Fruit fly (Drosophila melanogaster): ENCODE data around the gene nSyb.

nSyb gene

DNA sequence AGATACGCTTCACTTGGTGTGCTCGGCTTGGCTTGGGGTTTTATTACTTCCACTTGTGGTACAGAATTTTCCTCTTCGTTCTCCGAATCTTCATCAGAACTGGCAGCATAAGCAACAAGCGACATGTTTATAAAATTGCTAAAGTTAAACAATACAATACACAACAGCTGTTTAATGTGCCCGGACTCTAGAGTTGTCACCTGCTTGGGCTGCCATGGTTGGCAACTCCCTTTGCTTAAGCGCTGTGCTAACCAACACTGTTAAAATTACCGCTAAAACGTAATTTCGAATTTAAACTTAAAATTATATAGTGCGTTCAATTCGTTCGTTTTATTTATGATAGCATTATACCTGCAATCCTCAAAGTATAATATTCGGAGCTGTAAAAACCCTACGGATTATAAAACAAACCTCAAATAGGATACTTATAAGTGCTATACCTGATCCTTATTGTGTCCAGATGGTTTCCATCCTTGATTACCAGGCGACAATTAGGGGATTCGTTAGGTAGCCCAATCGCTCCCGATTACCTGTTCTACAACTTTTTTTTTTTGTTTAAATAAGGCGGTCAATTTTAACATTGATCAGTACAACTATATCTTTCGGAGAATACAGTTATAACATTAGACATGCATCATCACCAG, 9.8 kb upstream of the nSyb start, which contains the start of the genes CG17249 and Bro (continued):
- TF ChIP-seq CG5953 (GFP tag; IDR thresholded peaks at IDR 0.05) (no peak), pum (GFP tag; optimal IDR thresholded peaks at IDR 0.05) (no peak), CG17568 (GFP tag; optimal IDR thresholded peaks at IDR 0.05) (no peak), croc (GFP tag; conservative IDR thresholded peaks at IDR 0.05) (no peak), CG8924 (tag; optimal IDR thresholded peaks at IDR 0.05) (peak; percentile 37), Ets97D (GFP tag; optimal IDR thresholded peaks at IDR 0.05) (peak; percentile 78), CG10431 (GFP tag; optimal IDR thresholded peaks at IDR 0.05) (no peak), sisA (GFP tag; IDR thresholded peaks at IDR 0.05) (no peak), grau (tag; optimal IDR thresholded peaks at IDR 0.05) (peak; percentile 13), CG1233 (GFP tag; optimal IDR thresholded peaks at IDR 0.05) (no peak), trh (GFP tag; optimal IDR thresholded peaks at IDR 0.05) (no peak), btn (GFP tag; optimal IDR thresholded peaks at IDR 0.05) (no peak), CG3726 (GFP tag; IDR thresholded peaks at IDR 0.05) (no peak), sima (GFP tag; optimal IDR thresholded peaks at IDR 0.05) (no peak), CG33213 (GFP tag; optimal IDR thresholded peaks at IDR 0.05) (peak; percentile 38), C15 (GFP tag; IDR thresholded peaks at IDR 0.05) (0 out of 3 replicates have a peak, but pooled peaks have one; percentile 11), Meics (GFP tag; optimal IDR thresholded peaks at IDR 0.05) (peak; percentile 87), CG32767 (GFP tag; IDR thresholded peaks at IDR 0.05) (0 out of 2 replicates have a peak, but pooled peaks have one; percentile 11), gcm2 (GFP tag; optimal IDR thresholded peaks at IDR 0.05) (peak; percentile 12), CG3065 (GFP tag; optimal IDR thresholded peaks at IDR 0.05) (no peak), Pdp1 (GFP tag; optimal IDR thresholded peaks at IDR 0.05) (peak in 1 of 2 experiments; percentile 62), CG3838 (GFP tag; optimal IDR thresholded peaks at IDR 0.05) (peak; percentile 53), klu (GFP tag; IDR thresholded peaks at IDR 0.05) (no peak), CG2678 (tag; optimal IDR thresholded peaks at IDR 0.05) (no peak), Doc3 (GFP tag; IDR thresholded peaks at IDR 0.05; ENCODE audit: partially characterized antibody) (0 out of 3 replicates have a peak, but pooled peaks have one; percentile 21), bbx (GFP tag; IDR thresholded peaks at IDR 0.05; ENCODE audit: partially characterized antibody) (no peak), CG6765 (GFP tag; optimal IDR thresholded peaks at IDR 0.05) (no peak), CG8388 (GFP tag; optimal IDR thresholded peaks at IDR 0.05) (peak; percentile 92), slbo (GFP tag; IDR thresholded peaks at IDR 0.05) (peak; percentile 75), ewg (GFP tag; optimal IDR thresholded peaks at IDR 0.05) (no peak), shn (GFP tag; optimal IDR thresholded peaks at IDR 0.05) (peak; percentile 46), Dp (GFP tag; optimal IDR thresholded peaks at IDR 0.05) (peak; percentile 98), Dad (GFP tag; optimal IDR thresholded peaks at IDR 0.05) (peak; percentile 8), vvl (GFP tag; IDR thresholded peaks at IDR 0.05) (peak; percentile 72), odd (GFP tag; optimal IDR thresholded peaks at IDR 0.05) (no peak), disco-r (GFP tag; optimal IDR thresholded peaks at IDR 0.05) (no peak), aop (GFP tag; IDR thresholded peaks at IDR 0.05) (no peak), CG12391 (tag; optimal IDR thresholded peaks at IDR 0.05) (peak; percentile 19), Atf-2 (GFP tag; optimal IDR thresholded peaks at IDR 0.05) (no peak), fd3F (GFP tag; optimal IDR thresholded peaks at IDR 0.05) (no peak), CG7556 (GFP tag; optimal IDR thresholded peaks at IDR 0.05) (no peak), Xrp1 (GFP tag; IDR thresholded peaks at IDR 0.05) (no peak), sim (GFP tag; IDR thresholded peaks at IDR 0.05) (no peak), p53 (GFP tag; optimal IDR thresholded peaks at IDR 0.05) (no peak), inv (GFP tag; IDR thresholded peaks at IDR 0.05; ENCODE audit: partially characterized antibody) (peak; percentile 29; the same call in 1 of the 2 replicates), scrt (GFP tag; optimal IDR thresholded peaks at IDR 0.05) (peak; percentile 62), CG11696 (GFP tag; IDR thresholded peaks at IDR 0.05) (no peak), YL-1 (GFP tag; optimal IDR thresholded peaks at IDR 0.05) (peak; percentile 27), zfh2 (GFP tag; optimal IDR thresholded peaks at IDR 0.05) (peak; percentile 54), CG15269 (tag; optimal IDR thresholded peaks at IDR 0.05) (no peak)
